Worm (Caenorhabditis elegans) whole organism, L1 larva: Measurements from ENCODE around the gene cdgs-1.
A peak's percentile ranks its signal among the peaks of the same experiment; 100 is the strongest.

Source experiments
- C16A3.4 ChIP-seq: fragments of 150-350 bp; optimal IDR thresholded peaks from 2 replicates; lab custom pipeline; 2014; ENCODE audit warnings: missing biosample characterization, missing genetic modification characterization
- C34B4.2 ChIP-seq: sonication (generic microtip); optimal IDR thresholded peaks from 2 replicates; lab custom pipeline; 2017; ENCODE audit warnings: mild to moderate bottlenecking, missing genetic modification characterization, missing compliant biosample characterization
- F16B12.6 ChIP-seq: fragments of 150-350 bp; optimal IDR thresholded peaks from 2 replicates; lab custom pipeline; 2014; ENCODE audit warnings: missing biosample characterization, missing genetic modification characterization
- Y116A8C.19 ChIP-seq: sonication (generic microtip); optimal IDR thresholded peaks from 2 replicates; lab custom pipeline; 2016; ENCODE audit warnings: missing compliant biosample characterization, missing genetic modification characterization, borderline replicate concordance
- alr-1 ChIP-seq: fragments of 200-800 bp; sonication (Bioruptor generic); optimal IDR thresholded peaks from 2 replicates; lab custom pipeline; 2018; ENCODE audit warnings: borderline replicate concordance, mild to moderate bottlenecking, missing genetic modification characterization, missing compliant biosample characterization
- aly-2 ChIP-seq: fragments of 150-350 bp; optimal IDR thresholded peaks from 2 replicates; lab custom pipeline; 2014; ENCODE audit warnings: missing biosample characterization, missing genetic modification characterization
- ama-1 ChIP-seq: fragments of 150-350 bp; optimal IDR thresholded peaks from 2 replicates; lab custom pipeline; 2014
- blmp-1 ChIP-seq: fragments of 150-350 bp; optimal IDR thresholded peaks from 2 replicates; lab custom pipeline; 2014; ENCODE audit warnings: missing biosample characterization, missing genetic modification characterization
- ceh-63 ChIP-seq: fragments of 200-800 bp; sonication (Bioruptor generic); optimal IDR thresholded peaks from 2 replicates; lab custom pipeline; 2018; ENCODE audit warnings: mild to moderate bottlenecking, missing genetic modification characterization, missing compliant biosample characterization
- ceh-82 ChIP-seq, 3 experiments: fragments of 150-350 bp in 1 of 3; sonication (generic microtip) in 2 of 3; optimal IDR thresholded peaks; 2 replicates each; lab custom pipeline; 2014 to 2017; ENCODE audit warnings: missing biosample characterization in 3 of 3, missing genetic modification characterization in 3 of 3
- dsc-1 ChIP-seq: sonication (generic microtip); optimal IDR thresholded peaks from 2 replicates; lab custom pipeline; 2016; ENCODE audit warnings: mild to moderate bottlenecking, missing genetic modification characterization, missing compliant biosample characterization
- efl-1 ChIP-seq, 4 experiments: fragments of 150-350 bp; optimal IDR thresholded peaks in 3 of 4; peaks in 1 of 4; 1 replicate in 1 of 4; 2 replicates in 3 of 4; lab custom pipeline; 2014; ENCODE audit warnings: missing biosample characterization in 2 of 4, missing genetic modification characterization in 2 of 4, missing genetic modification reagents in 2 of 4
- efl-3 ChIP-seq: fragments of 200-800 bp; sonication (Bioruptor generic); optimal IDR thresholded peaks from 2 replicates; lab custom pipeline; 2018; ENCODE audit warnings: mild to moderate bottlenecking, missing genetic modification characterization, missing compliant biosample characterization
- egl-13 ChIP-seq: sonication (generic microtip); optimal IDR thresholded peaks from 2 replicates; lab custom pipeline; 2016; ENCODE audit warnings: missing genotype, missing genetic modification reagents, missing genetic modification characterization, missing compliant biosample characterization
- egl-27 ChIP-seq, 2 experiments: fragments of 150-350 bp in 1 of 2; sonication (generic microtip); optimal IDR thresholded peaks; 3 replicates each; lab custom pipeline; 2017 to 2018; ENCODE audit warnings: missing biosample characterization in 2 of 2, missing genetic modification characterization in 2 of 2, missing genetic modification reagents in 2 of 2
- elt-2 ChIP-seq: sonication (generic microtip); optimal IDR thresholded peaks from 2 replicates; lab custom pipeline; 2016; ENCODE audit warnings: missing genetic modification characterization, mild to moderate bottlenecking, inconsistent platforms, missing compliant biosample characterization, missing genetic modification reagents
- fkh-4 ChIP-seq: sonication (generic microtip); optimal IDR thresholded peaks from 2 replicates; lab custom pipeline; 2016; ENCODE audit warnings: missing compliant biosample characterization, missing genetic modification characterization, borderline replicate concordance
- jun-1 ChIP-seq: fragments of 150-350 bp; optimal IDR thresholded peaks from 2 replicates; lab custom pipeline; 2014; ENCODE audit warnings: missing biosample characterization, missing genetic modification reagents, missing genetic modification characterization
- lin-13 ChIP-seq: fragments of 150-350 bp; optimal IDR thresholded peaks from 2 replicates; lab custom pipeline; 2014; ENCODE audit warnings: missing biosample characterization, missing genetic modification reagents, missing genetic modification characterization
- lin-14 ChIP-seq: fragments of 200-800 bp; sonication (Bioruptor generic); optimal IDR thresholded peaks from 2 replicates; lab custom pipeline; 2018; ENCODE audit warnings: mild to moderate bottlenecking, missing genetic modification characterization, moderate library complexity, missing compliant biosample characterization
- lin-15B ChIP-seq: fragments of 150-350 bp; sonication (generic microtip); optimal IDR thresholded peaks from 3 replicates; lab custom pipeline; 2014; ENCODE audit warnings: missing biosample characterization, missing genetic modification characterization
- lin-35 ChIP-seq, 2 experiments: fragments of 150-350 bp; optimal IDR thresholded peaks; 2 replicates each; lab custom pipeline; 2014; ENCODE audit warnings: missing biosample characterization in 2 of 2, missing genetic modification characterization in 2 of 2, missing genetic modification reagents in 2 of 2
- lir-3 ChIP-seq: sonication (generic microtip); optimal IDR thresholded peaks from 2 replicates; lab custom pipeline; 2016; ENCODE audit warnings: mild to moderate bottlenecking, missing genetic modification characterization, moderate library complexity, missing compliant biosample characterization; ENCODE audit not compliant: poor library complexity
- lsy-2 ChIP-seq, 2 experiments: fragments of 150-350 bp; optimal IDR thresholded peaks; 2 replicates each; lab custom pipeline; 2014; ENCODE audit warnings: missing biosample characterization in 2 of 2, missing genetic modification characterization in 2 of 2
- mep-1 ChIP-seq: fragments of 150-350 bp; optimal IDR thresholded peaks from 2 replicates; lab custom pipeline; 2014; ENCODE audit warnings: missing biosample characterization, missing genetic modification characterization
- nhr-12 ChIP-seq: sonication (generic microtip); optimal IDR thresholded peaks from 2 replicates; lab custom pipeline; 2017; ENCODE audit warnings: missing biosample characterization, missing genetic modification characterization
- nhr-20 ChIP-seq: sonication (generic microtip); optimal IDR thresholded peaks from 2 replicates; lab custom pipeline; 2016; ENCODE audit warnings: mild to moderate bottlenecking, missing genetic modification characterization, missing compliant biosample characterization
- nhr-237 ChIP-seq: fragments of 150-350 bp; optimal IDR thresholded peaks from 2 replicates; lab custom pipeline; 2014; ENCODE audit warnings: missing biosample characterization, missing genetic modification characterization
- nhr-47 ChIP-seq: sonication (generic microtip); optimal IDR thresholded peaks from 2 replicates; lab custom pipeline; 2016; ENCODE audit warnings: mild to moderate bottlenecking, missing genetic modification characterization, moderate library complexity, missing compliant biosample characterization
- nhr-76 ChIP-seq: sonication (generic microtip); optimal IDR thresholded peaks from 2 replicates; lab custom pipeline; 2017; ENCODE audit warnings: missing biosample characterization, missing genetic modification characterization
- nhr-84 ChIP-seq: sonication (generic microtip); optimal IDR thresholded peaks from 2 replicates; lab custom pipeline; 2017; ENCODE audit warnings: missing biosample characterization, missing genetic modification characterization
- nhr-85 ChIP-seq: sonication (generic microtip); peaks from one replicate; lab custom pipeline; 2016; ENCODE audit warnings: missing genetic modification characterization, inconsistent platforms, missing compliant biosample characterization
- nhr-90 ChIP-seq: sonication (generic microtip); optimal IDR thresholded peaks from 2 replicates; lab custom pipeline; 2016; ENCODE audit warnings: mild to moderate bottlenecking, missing genetic modification characterization, missing compliant biosample characterization; ENCODE audit not compliant: poor library complexity
- pag-3 ChIP-seq: sonication (generic microtip); optimal IDR thresholded peaks from 2 replicates; lab custom pipeline; 2017; ENCODE audit warnings: missing genetic modification characterization, mild to moderate bottlenecking, missing compliant biosample characterization, antibody characterized with exemption, borderline replicate concordance; ENCODE audit not compliant: insufficient read depth
- pqm-1 ChIP-seq: sonication (generic microtip); optimal IDR thresholded peaks from 3 replicates; lab custom pipeline; 2017; ENCODE audit warnings: missing biosample characterization, missing genetic modification characterization
- rnt-1 ChIP-seq: sonication (generic microtip); optimal IDR thresholded peaks from 2 replicates; lab custom pipeline; 2016; ENCODE audit warnings: mild to moderate bottlenecking, missing genetic modification characterization, moderate library complexity, missing compliant biosample characterization
- skn-1 ChIP-seq: fragments of 150-350 bp; optimal IDR thresholded peaks from 2 replicates; lab custom pipeline; 2014; ENCODE audit warnings: missing biosample characterization, missing genetic modification characterization
- snpc-4 ChIP-seq: fragments of 150-350 bp; optimal IDR thresholded peaks from 2 replicates; lab custom pipeline; 2014; ENCODE audit warnings: missing biosample characterization, missing genetic modification characterization
- sptf-1 ChIP-seq: fragments of 150-350 bp; optimal IDR thresholded peaks from 2 replicates; lab custom pipeline; 2014; ENCODE audit warnings: missing biosample characterization, missing genetic modification characterization
- sup-37 ChIP-seq: fragments of 200-800 bp; sonication (Bioruptor generic); optimal IDR thresholded peaks from 2 replicates; lab custom pipeline; 2018; ENCODE audit warnings: mild to moderate bottlenecking, missing genetic modification characterization, missing compliant biosample characterization
- unc-130 ChIP-seq: fragments of 150-350 bp; optimal IDR thresholded peaks from 2 replicates; lab custom pipeline; 2017; ENCODE audit warnings: missing biosample characterization, missing genetic modification characterization, inconsistent platforms
- unc-30 ChIP-seq: sonication (generic microtip); optimal IDR thresholded peaks from 2 replicates; lab custom pipeline; 2017; ENCODE audit warnings: missing biosample characterization, missing genetic modification characterization
- vab-15 ChIP-seq: sonication (generic microtip); optimal IDR thresholded peaks from 2 replicates; lab custom pipeline; 2017; ENCODE audit warnings: missing genotype, mild to moderate bottlenecking, missing genetic modification characterization, missing compliant biosample characterization
- xbp-1 ChIP-seq: sonication (generic microtip); optimal IDR thresholded peaks from 2 replicates; lab custom pipeline; 2016; ENCODE audit warnings: missing genetic modification characterization, missing compliant biosample characterization
- ztf-11 ChIP-seq, 2 experiments: sonication (generic microtip); optimal IDR thresholded peaks; 2 replicates each; lab custom pipeline; 2016 to 2017; ENCODE audit warnings: missing genetic modification characterization in 2 of 2, missing biosample characterization in 1 of 2, missing compliant biosample characterization in 1 of 2
- ztf-4 ChIP-seq: fragments of 150-350 bp; optimal IDR thresholded peaks from 2 replicates; lab custom pipeline; 2014; ENCODE audit warnings: missing biosample characterization, missing genetic modification characterization

Gene cdgs-1

ce11 chrIV:7782292-7782691 is 33.2 kb downstream of the cdgs-1 start, which contains the start of gene sec-10:
TSS of gene sec-10 (minus strand) at chrIV:7782499.
- TF ChIP-seq skn-1 (tag; lab: Kevin White, UChicago) = no peak
- no peak for TF ChIP-seq jun-1
- peak; percentile 3 for TF ChIP-seq lin-13 (GFP tag; lab: Kevin White, UChicago)
- no peak for TF ChIP-seq sptf-1 (tag; lab: Kevin White, UChicago)
- TF ChIP-seq lin-35 (GFP tag; optimal IDR thresholded peaks at IDR 0.05; lab: Kevin White, UChicago) = peak in 1 of 2 experiments; percentile 12

DNA sequence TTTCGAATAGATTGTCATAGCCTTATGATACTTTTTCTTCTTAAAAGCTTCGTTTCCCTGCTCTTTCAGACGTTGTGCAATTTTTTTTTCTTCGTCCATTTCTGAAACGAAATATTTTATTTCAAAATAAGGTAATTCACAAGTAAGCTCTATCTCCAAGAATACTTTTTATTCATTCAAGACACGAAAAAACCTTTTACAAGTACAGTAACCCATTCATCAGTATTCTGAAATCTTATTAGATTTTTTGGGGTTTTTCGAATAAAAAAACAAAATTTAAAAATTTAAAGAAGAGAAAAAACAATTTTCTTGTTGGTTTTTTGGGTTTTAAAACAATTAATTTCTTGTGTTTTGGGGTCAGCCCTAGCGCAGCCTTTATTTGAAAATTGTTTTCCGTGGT is 36.7 kb downstream of the cdgs-1 start, which contains the start of gene rpap-3:
TSS of gene rpap-3 (minus strand) at position 101 of the 400 bp plus-strand sequence.
- no peak for TF ChIP-seq fkh-4 (tag; lab: Kevin White, UChicago)
- TF ChIP-seq efl-3 (GFP tag; lab: Kevin White, UChicago) = no peak
- TF ChIP-seq nhr-237 (tag; lab: Kevin White, UChicago) = no peak
- no peak for TF ChIP-seq nhr-76 (tag; lab: Kevin White, UChicago)
- no peak for TF ChIP-seq sup-37 (GFP tag; lab: Kevin White, UChicago)
- TF ChIP-seq unc-30 (tag; lab: Kevin White, UChicago) = no peak
- TF ChIP-seq C34B4.2 (tag; lab: Kevin White, UChicago) = no peak
- no peak for TF ChIP-seq snpc-4
- no peak for TF ChIP-seq ama-1

- TF ChIP-seq vab-15 (tag; lab: Kevin White, UChicago) (no peak), sptf-1 (tag; lab: Kevin White, UChicago) (no peak), nhr-20 (tag; lab: Kevin White, UChicago) (no peak), rnt-1 (tag; lab: Kevin White, UChicago) (no peak), pag-3 (tag; lab: Kevin White, UChicago) (no peak), aly-2 (tag; lab: Kevin White, UChicago) (no peak)
- TF ChIP-seq, all 84 proteins: peak for 0
Observed at ce11 chrIV:7775725-7776124, 39.8 kb downstream of the cdgs-1 start, which contains the start of gene swd-2.1. TSS of gene swd-2.1 (plus strand) at chrIV:7776025.

- no peak for TF ChIP-seq ama-1
- peak; percentile 47 to 73 for TF ChIP-seq lsy-2 (tag; optimal IDR thresholded peaks at IDR 0.05; lab: Kevin White, UChicago)
- TF ChIP-seq nhr-47 (tag; lab: Kevin White, UChicago) = peak; percentile 14
- peak; percentile 39 for TF ChIP-seq lin-15B (tag; lab: Kevin White, UChicago)
- TF ChIP-seq lir-3 (tag; lab: Kevin White, UChicago) = no peak
- TF ChIP-seq nhr-90 = no peak
- TF ChIP-seq dsc-1 = no peak
- TF ChIP-seq lin-35 (GFP tag; optimal IDR thresholded peaks at IDR 0.05; lab: Kevin White, UChicago) = peak; percentile 41 to 79
- TF ChIP-seq egl-27 (tag; optimal IDR thresholded peaks at IDR 0.05; lab: Kevin White, UChicago) = no peak
- TF ChIP-seq ceh-82 (tag; optimal IDR thresholded peaks at IDR 0.05; lab: Kevin White, UChicago) = peak in 1 of 3 experiments; percentile 18
- TF ChIP-seq F16B12.6 (tag; lab: Kevin White, UChicago) = peak; percentile 21
- no peak for TF ChIP-seq Y116A8C.19
- TF ChIP-seq xbp-1 (tag; lab: Kevin White, UChicago) = peak; percentile 21
- no peak for TF ChIP-seq unc-130 (tag; lab: Kevin White, UChicago)
- no peak for TF ChIP-seq nhr-84 (tag; lab: Kevin White, UChicago)
- TF ChIP-seq blmp-1 (tag; lab: Kevin White, UChicago) = peak; percentile 63
- TF ChIP-seq alr-1 (tag; lab: Kevin White, UChicago) = no peak
- peak; percentile 33 to 50 for TF ChIP-seq efl-1 (optimal IDR thresholded peaks at IDR 0.05; lab: Kevin White, UChicago)
- peak; percentile 64 to 95 for TF ChIP-seq efl-1 (GFP tag; optimal IDR thresholded peaks at IDR 0.05 in 1 of 2; lab: Kevin White, UChicago)
- TF ChIP-seq C16A3.4 (tag; lab: Kevin White, UChicago) = peak; percentile 61
- no peak for TF ChIP-seq ztf-11 (tag; optimal IDR thresholded peaks at IDR 0.05; lab: Kevin White, UChicago)
- no peak for TF ChIP-seq pqm-1
- no peak for TF ChIP-seq sptf-1 (tag; lab: Kevin White, UChicago)
- no peak for TF ChIP-seq nhr-12 (tag; lab: Kevin White, UChicago)
- TF ChIP-seq ceh-63 (GFP tag; lab: Kevin White, UChicago) = no peak
- no peak for TF ChIP-seq skn-1 (tag; lab: Kevin White, UChicago)
- TF ChIP-seq ztf-4 (tag; lab: Kevin White, UChicago) = no peak
- TF ChIP-seq lin-14 (GFP tag; lab: Kevin White, UChicago) = no peak
- peak; percentile 48 for TF ChIP-seq mep-1 (tag; lab: Kevin White, UChicago)
- no peak for TF ChIP-seq elt-2
- TF ChIP-seq nhr-85 = peak; percentile 40
- TF ChIP-seq egl-13 (tag; lab: Kevin White, UChicago) = no peak
Observed at ce11 chrIV:7774206-7774605, 41.3 kb downstream of the cdgs-1 start, which contains the start of the genes hcf-1 and swd-2.2. TSS of gene hcf-1 (minus strand) at chrIV:7774275. TSS of gene swd-2.2 (plus strand) at chrIV:7774411.
